Fruit fly (Drosophila melanogaster) whole organism, larva: ENCODE results near the gene tay.

Experiments
- noc ChIP-seq: fragments of 200-800 bp; sonication (Bioruptor generic); optimal IDR thresholded peaks from 3 replicates; lab custom pipeline; 2019; ENCODE audit warnings: missing biosample characterization, mild to moderate bottlenecking, missing genetic modification characterization, moderate library complexity

The tay gene

DNA sequence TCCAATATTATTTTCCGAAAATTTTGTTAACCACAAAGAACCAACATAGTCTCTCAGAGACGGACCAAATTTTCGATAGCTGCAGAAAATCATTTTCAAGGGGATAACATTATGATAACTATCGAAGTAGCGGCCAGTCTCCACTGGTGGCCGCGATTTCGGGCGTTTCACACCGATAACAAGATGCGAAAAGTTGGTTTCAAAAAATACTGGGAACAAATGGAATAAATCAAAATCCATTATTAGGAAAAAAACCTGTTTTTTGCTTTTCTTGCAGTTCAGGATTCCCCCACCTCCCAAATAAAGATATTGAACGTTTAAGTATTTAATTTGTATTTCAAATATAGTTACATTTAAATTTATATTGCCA is at the start of gene tay:
Gene tay (minus strand): TSS at position 65 of the 370 bp plus-strand sequence.
- no peak for TF ChIP-seq noc

DNA sequence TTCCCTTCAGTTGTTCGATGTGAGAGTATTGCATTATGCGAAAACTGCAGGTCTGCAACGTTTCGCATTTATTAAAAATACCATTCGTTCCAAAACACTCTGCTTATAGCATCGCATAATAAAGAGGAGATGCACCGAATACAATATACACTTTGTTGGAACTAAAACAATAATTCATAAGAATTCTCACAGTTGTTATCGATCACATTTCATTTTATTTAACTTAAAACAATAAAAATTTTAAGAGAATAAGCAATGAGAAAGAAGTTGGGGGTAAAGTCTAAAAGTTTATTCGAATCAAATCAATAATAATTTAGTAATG is 47.1 kb upstream of the tay start:
- no peak for TF ChIP-seq noc

DNA sequence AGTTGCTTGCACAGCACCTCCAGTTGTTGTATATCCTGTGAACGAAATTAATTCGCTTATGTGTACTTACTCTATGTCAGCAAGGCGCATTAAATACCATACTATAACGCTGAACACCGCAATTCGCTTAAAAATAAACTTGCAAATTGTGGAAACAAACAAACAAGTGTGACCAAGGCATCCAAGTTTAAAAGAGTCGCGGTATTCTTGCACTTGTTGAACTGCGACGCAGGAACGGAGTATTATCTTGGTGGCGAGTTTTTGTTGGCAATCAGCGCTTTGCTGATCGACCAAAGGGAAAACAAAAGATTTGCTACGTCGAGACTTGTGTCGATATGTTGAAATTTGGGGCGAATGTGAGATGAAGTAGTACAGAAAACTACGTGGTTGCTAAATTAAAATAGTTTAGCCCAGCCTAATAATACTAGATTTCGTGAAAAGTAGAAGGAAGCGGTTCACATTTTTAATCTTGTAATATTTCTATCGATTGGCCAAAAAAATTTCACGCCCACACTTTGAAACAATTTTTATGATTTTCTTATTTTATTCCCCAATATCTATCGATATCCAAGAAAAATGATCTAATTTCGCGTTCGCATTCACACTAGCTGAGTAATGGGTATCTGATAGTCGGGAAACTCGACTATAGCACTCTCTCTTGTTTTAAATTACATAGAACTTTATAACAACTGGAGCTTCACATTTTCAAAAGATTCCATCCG is 46.6 kb upstream of the tay start, which contains the start of gene Ranbp16:
Gene Ranbp16 (minus strand): TSS at position 364 of the 722 bp plus-strand sequence.
- no peak for TF ChIP-seq noc

DNA sequence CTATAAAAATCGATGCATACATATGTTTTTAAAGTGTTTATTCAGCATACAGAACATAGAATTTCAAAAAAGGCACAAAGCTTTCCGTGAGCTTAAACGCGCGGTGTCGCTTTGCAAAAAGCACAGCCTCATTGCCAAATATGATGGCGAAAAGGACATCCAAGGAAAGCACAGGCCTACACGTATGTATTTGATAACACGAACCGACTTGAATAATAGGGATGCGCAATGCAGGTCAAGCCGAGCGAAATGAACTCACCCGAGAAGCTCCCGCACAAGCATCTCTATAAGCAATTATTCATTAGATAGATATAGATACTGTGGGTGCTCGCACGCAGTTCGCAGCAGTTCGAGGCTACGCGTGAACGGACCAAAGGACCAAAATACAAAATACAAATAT is 37.7 kb upstream of the tay start, which contains the start of gene Lcch3:
Gene Lcch3 (plus strand): TSS at position 301 of the 400 bp plus-strand sequence.
- no peak for TF ChIP-seq noc

DNA sequence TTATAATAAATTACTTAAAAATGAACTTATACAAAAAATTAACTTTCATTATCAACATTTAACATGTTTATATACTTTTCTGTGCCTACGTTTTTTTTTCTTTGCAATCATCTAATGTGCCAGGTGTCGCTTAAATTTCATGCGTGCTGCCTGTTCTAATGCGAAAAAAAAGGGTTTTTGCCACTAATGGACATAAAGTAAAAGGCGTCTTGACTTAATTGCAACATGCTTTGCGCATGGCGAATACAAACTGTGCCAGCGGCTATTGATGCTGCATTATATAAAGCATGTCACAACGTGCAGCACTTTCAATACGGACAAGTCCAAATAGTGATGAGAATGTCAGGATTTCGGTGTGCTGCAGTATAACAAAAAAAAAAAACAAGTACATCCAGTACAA is 34.5 kb upstream of the tay start, which contains the start of gene CG8916:
Gene CG8916 (plus strand): TSS at position 301 of the 400 bp plus-strand sequence.
- no peak for TF ChIP-seq noc

DNA sequence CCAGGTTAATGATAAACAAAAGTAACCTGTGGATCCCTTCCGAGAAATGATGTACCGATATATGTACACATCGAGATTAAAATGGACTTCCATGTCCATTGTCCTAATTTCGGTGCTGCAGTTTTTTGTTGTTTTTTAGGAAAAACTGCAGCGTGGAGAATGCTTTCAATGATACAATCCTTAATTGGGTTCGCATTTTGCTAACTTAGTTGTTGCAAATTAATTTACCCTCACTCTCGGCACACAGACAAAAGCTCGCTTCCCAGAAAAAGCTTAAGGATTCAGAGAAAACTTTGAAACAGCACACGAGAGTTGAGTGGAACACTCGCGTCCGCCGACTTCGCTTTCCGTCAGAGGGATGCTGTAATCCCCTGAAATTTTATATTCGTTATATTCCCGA is 23.5 kb upstream of the tay start, which contains the start of gene Lrp4:
Gene Lrp4 (plus strand): TSS at position 301 of the 400 bp plus-strand sequence.
- no peak for TF ChIP-seq noc

DNA sequence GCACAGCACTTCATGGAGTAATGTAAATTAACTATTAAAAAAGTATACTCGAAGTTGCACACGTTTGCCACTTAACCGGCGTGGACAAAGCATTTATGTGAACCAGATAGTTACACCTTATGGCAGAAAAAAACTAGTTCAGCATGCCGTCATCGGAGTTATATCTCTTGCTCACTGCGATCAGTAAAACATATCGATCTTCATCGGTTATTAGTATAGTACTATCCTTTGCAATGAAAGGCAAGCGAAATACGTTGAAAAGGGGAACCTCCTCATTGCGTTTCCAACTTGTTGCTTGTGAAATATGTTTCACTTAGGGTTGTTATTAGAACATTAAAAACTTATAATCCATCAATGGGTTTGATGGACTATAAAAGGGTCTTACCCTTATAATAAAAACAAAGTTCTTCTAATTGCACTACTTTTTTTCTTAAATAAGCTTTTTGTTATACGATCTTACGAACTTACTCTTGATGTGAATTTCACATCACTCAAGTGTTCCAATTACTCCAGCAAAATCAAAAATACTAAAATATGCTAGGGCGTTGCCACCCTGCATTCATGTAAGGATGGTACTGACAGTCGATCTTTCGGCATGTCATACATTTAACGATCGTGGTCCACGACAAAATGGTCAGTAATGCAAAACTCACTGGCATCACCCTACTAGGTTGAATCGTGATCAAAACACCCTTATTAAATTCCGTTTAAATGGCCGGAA is 22.6 kb upstream of the tay start, which contains the start of gene CycD:
Gene CycD (minus strand): TSS at position 113 of the 721 bp plus-strand sequence.
- TF ChIP-seq noc: no peak

DNA sequence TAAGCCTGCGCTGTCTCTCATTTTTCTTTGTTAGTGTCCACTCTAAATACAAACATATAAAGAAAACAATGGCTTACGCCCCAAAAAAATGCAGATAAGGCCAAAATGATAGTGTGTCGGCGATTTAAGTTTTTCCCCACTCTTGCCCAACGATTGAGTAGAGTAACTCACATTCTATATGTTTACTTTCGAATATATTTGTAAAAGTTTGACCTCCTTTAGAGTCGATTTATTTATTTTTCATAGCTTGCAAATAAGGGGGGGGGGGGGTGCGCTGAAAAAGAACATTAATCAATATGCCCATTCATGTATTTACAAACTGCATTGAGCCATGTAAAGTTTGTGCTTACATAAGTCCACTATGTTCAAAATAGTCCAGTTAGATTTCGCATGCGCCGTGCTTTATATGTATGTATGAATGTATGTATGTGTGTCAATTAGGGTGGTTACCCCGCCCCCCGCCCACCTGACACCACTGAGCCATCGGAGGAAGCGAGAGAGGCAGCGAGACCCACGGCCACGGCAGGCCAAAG is 6.7 kb upstream of the tay start:
- TF ChIP-seq noc: no peak

DNA sequence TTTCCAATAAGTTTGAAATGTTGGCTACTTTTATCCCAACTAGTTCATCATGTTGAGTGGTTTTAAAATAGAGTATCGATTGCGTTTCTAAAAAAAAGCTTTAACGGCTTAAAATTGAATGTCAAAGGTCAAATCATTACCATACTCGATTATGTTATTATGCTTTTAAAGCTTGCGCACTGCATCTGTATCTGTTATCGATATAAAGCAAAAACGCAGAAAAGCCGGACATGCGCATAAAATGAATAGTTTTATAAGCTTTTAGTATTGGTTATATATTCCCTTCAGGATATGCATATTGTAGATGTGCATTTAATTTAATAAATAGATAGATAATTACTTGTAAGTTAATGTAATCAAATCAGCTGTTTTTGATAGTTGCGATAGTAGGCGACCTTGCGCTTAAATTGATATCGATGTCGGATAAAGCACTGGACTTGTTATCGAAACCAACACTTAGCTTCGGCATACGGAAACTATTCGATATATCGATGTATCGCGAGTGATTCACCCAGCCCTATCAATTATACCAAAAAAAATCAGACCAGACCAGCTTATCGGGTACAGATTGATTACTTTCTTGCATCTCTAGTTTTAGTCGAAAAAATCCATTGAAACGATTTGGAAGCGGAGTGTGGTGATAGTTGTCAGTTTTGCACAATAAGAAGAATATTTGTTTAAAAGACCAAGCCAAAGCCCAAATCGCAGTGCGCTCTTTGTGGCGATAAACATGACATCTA is 4.7 kb upstream of the tay start, which contains the start of gene shi:
Gene shi (plus strand): TSS at position 511 of the 740 bp plus-strand sequence.
- no peak for TF ChIP-seq noc

DNA sequence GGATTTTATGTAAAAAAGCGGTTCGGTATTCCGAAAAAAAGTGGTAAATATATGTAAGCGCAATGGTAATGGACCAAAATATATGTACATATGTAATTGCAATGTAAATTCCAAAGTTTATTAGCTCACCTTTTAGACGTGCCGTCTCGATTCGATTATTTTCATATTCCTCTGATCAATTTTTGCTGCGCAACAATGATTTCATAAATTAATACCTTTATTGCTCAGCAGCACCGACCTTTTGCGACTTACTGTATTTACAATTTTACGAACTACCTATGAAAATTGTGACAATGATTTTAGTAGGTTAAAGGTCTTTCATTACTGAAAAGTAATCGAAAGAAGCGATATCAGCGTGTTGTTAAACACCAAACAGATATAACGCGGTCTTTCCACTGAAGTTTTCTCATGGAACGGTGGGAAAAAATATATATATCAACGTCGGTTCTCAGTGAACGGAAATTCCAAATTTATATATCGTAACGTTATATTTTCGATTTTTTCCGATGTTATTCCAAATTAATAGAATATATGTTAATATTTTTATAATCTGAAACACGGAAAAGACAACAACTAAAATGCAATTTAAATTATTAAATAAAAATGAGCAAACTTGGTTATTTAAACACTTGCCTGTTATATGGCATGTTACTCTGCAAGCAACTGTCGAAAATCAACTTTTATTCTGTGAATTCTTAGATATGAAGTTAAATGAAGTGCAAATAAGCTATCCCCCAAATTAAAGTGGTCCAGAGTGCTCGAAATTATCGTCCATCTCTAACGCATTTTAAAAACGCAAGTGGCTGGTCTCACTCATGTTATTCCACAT is 2.9 kb upstream of the tay start, which contains the start of the genes MSBP and CG15916:
Gene MSBP (minus strand): TSS at position 330 of the 829 bp plus-strand sequence.
Gene CG15916 (plus strand): TSS at position 810 of the 829 bp plus-strand sequence.
- no peak for TF ChIP-seq noc

DNA sequence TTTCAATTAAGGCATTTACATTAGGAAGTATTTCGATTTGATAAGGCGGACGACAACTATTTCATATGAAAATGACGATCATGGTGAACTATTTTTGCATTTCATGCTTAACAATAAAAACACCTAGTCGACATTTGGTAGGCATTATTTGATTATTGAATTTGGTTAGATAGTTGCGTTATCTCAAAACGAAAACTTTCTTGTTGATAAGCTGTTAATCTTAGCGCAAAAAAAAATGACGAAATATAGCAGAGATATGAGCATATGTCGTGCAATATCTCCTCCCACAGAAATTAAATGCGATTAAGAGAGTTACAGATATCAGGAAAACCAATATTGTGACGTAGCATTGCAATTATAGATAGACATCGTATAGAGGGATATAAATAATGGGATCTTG is 1.7 kb upstream of the tay start:
- no peak for TF ChIP-seq noc

DNA sequence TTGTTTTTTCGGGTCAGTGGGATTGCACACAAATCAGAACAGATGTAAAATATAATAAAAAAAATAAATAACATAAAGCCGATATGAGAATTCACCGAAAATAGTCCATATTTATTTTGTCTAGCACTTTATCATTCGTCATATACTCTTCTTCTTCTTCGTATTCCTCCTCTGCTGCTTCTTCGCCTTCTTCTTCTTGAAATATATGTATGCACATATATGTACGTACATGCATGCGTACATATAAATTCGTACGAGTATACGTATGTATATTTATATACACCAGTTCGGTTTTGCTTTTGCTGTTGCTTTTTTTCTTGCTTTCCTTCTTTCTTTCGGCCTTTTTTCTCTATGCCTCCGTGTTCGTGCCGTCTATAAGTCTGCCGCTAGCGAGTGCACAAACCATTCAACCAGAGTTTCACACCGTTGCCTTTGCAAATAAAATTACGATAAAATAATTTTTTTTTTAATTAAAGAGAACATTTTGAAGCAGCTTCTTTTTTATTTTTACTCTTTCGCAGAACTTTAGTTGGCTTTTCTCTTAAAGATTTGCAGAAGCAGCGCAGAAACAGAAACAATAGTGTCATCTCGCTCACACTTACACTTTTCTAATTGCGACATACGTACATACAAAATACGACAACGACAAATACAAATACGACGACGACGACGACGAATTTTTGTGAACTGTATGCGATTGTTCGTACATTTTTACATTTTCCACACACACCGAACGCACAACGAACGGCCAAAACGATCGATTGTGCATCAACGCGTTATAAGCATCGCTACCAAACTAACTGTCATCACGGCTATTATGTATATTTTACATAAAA is 482 bp downstream of the tay start:
- no peak for TF ChIP-seq noc

DNA sequence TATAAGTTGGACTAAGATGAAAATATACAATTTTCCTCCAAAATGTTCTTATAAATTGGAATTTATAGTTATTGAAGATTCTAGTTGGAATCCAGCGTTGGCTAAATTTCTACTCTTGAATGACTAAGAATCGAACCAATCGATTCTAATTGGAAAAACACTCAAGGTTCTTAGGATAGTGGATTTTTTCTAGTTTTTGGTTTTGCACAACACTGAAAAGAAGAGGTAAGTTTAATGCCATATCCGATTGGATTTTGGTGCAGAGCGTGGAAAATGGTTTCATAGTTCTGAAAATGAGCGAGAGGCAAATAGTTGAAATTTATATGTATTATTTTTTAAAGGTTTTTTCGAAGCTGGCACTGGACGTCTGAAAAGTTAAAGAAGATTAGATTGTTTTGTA is 11.5 kb downstream of the tay start:
- no peak for TF ChIP-seq noc

DNA sequence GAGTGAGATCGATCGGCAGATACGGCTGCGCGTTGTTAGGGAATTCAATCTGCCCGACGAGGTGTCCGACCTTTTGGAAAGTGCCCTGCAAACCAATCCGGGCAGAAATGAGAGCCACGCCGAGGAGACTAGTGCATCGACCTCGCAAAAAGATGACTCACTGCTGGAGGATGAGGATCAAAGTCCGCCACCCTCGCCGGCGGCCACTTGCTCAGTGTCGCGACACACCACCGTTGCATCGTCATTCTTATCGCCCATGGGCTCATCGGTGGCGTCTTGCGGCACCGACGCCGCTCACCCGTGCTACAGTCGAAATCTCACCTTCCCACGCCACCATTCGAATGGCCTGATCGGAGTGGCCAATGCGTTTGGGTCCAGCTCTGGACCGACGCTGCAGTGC is 12.7 kb downstream of the tay start:
- no peak for TF ChIP-seq noc
